Fruit fly (Drosophila melanogaster): ENCODE results near the gene CG11263.

CG11263 gene

dm6 chr3L:13026337-13026736 lies 19.7 kb downstream of the CG11263 start, which contains the start of gene Zmynd10:
Gene Zmynd10 (minus strand): TSS chr3L:13026437.
- TF ChIP-seq noc (tag; optimal IDR thresholded peaks at IDR 0.05) = no peak

dm6 chr3L:13026872-13027271 lies 20.3 kb downstream of the CG11263 start:
- no peak for TF ChIP-seq noc (tag; optimal IDR thresholded peaks at IDR 0.05)

dm6 chr3L:13027333-13027732 lies 20.7 kb downstream of the CG11263 start:
- no peak for TF ChIP-seq noc (tag; optimal IDR thresholded peaks at IDR 0.05)

dm6 chr3L:13028740-13029139 lies 22.1 kb downstream of the CG11263 start, which contains the start of gene CG17672:
Gene CG17672 (plus strand): TSS chr3L:13028962.
- TF ChIP-seq noc (tag; optimal IDR thresholded peaks at IDR 0.05) = no peak

dm6 chr3L:13030055-13030634 lies 23.5 kb downstream of the CG11263 start:
- peak; percentile 11 for TF ChIP-seq noc (tag; optimal IDR thresholded peaks at IDR 0.05)

dm6 chr3L:13031326-13031725 lies 24.7 kb downstream of the CG11263 start:
- no peak for TF ChIP-seq noc (tag; optimal IDR thresholded peaks at IDR 0.05)

dm6 chr3L:13032085-13032914 lies 25.7 kb downstream of the CG11263 start:
- TF ChIP-seq noc (tag; optimal IDR thresholded peaks at IDR 0.05) = no peak

dm6 chr3L:13032915-13033282 lies 26.3 kb downstream of the CG11263 start:
- TF ChIP-seq noc (tag; optimal IDR thresholded peaks at IDR 0.05) = no peak

dm6 chr3L:13033361-13033760 lies 26.7 kb downstream of the CG11263 start:
- no peak for TF ChIP-seq noc (tag; optimal IDR thresholded peaks at IDR 0.05)

- no peak for TF ChIP-seq noc (tag; optimal IDR thresholded peaks at IDR 0.05)
Measured at dm6 chr3L:13036706-13037457, 30.3 kb downstream of the CG11263 start, which contains the start of gene Srrm1. Gene Srrm1 (plus strand): TSS chr3L:13036821.

- no peak for TF ChIP-seq noc (tag; optimal IDR thresholded peaks at IDR 0.05)
Measured at dm6 chr3L:13040849-13041248, 34.2 kb downstream of the CG11263 start.

- TF ChIP-seq noc (tag; optimal IDR thresholded peaks at IDR 0.05) = peak; percentile 82
Measured at dm6 chr3L:13041292-13042067, 34.9 kb downstream of the CG11263 start, which contains the start of gene RpS4. Gene RpS4 (plus strand): TSS chr3L:13041756.

dm6 chr3L:13044335-13044814 lies 37.8 kb downstream of the CG11263 start, which contains the start of gene Syx13:
Gene Syx13 (plus strand): TSS chr3L:13044434.
- peak; percentile 59 for TF ChIP-seq noc (tag; optimal IDR thresholded peaks at IDR 0.05)

dm6 chr3L:13046758-13047157 lies 40.1 kb downstream of the CG11263 start, which contains the start of gene CG11279:
Gene CG11279 (plus strand): TSS chr3L:13046977.
- no peak for TF ChIP-seq noc (tag; optimal IDR thresholded peaks at IDR 0.05)

dm6 chr3L:13049671-13050070 lies 43.1 kb downstream of the CG11263 start:
- no peak for TF ChIP-seq noc (tag; optimal IDR thresholded peaks at IDR 0.05)

All from whole organism, larva.